Fruit fly (Drosophila melanogaster) Kc167 (cell line): ENCODE measurements around the gene ssp3.

Source experiments
- Myc ChIP-seq: fragments of >200 bp; optimal IDR thresholded peaks from 2 replicates; lab custom pipeline; 2017; ENCODE audit warnings: missing external identifiers
- Sin3A ChIP-seq: fragments of >200 bp; optimal IDR thresholded peaks from 2 replicates; lab custom pipeline; 2018; ENCODE audit warnings: missing external identifiers
- h ChIP-seq: fragments of >200 bp; optimal IDR thresholded peaks from 3 replicates; lab custom pipeline; 2018; ENCODE audit warnings: missing external identifiers
- insv ChIP-seq: fragments of >200 bp; optimal IDR thresholded peaks from 3 replicates; lab custom pipeline; 2018; ENCODE audit warnings: missing external identifiers
- psq ChIP-seq: fragments of >200 bp; optimal IDR thresholded peaks from 2 replicates; lab custom pipeline; 2017; ENCODE audit warnings: missing external identifiers
- ttk ChIP-seq: sonication (Bioruptor generic); optimal IDR thresholded peaks from 2 replicates; lab custom pipeline; 2017; ENCODE audit warnings: missing external identifiers

Gene ssp3

DNA sequence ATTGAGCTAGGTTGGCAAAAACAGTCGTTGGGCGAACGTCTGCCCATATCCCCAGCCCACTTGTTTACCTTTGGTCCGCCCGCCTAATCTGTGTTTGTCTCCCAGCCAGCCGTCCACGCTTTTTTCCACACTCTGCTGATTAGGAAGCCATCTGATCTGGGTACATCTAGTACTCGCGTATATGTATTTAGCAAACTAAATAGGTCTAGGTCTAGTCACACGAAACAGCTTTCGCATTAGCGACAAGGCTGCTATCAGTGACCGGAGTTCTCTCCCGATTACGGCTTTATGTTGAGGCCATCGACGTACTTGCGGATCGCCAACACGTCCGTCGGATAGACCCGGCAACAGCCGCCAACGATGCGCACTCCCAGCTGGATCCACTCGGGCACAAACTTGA, 11.9 kb upstream of the ssp3 start:
- TF ChIP-seq psq (lab: Kevin White, UChicago) (no peak), ttk (lab: Kevin White, UChicago) (no peak), h (lab: Kevin White, UChicago) (no peak), Sin3A (no peak), insv (no peak), Myc (lab: Kevin White, UChicago) (no peak)

DNA sequence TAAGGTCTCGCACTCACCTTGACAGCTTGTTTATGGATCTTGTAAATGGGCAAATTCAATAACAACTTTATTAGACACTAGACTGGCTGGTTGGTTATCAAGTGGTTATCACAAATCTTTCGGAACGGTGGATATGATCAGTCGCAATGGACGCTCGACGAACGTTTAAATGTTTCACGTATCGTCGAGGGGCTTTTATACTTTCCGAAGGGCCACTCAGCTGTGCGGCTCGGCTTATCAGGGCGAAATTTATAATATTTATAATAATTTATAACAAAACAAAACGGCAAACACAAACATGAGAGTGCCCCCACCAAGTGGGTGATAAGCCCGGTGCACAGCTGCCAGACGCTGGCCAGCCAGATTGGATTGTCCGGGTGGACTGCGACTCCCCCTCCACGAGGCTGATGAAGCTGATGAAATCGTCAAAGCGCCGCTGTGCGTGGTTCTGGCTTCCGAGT, 10.5 kb upstream of the ssp3 start, which contains the start of gene CG10621:
Gene CG10621 (minus strand): TSS at position 177 of the 461 bp plus-strand sequence.
- TF ChIP-seq insv (no peak), Sin3A (no peak), h (lab: Kevin White, UChicago) (no peak), psq (lab: Kevin White, UChicago) (no peak), Myc (lab: Kevin White, UChicago) (no peak), ttk (lab: Kevin White, UChicago) (no peak)

DNA sequence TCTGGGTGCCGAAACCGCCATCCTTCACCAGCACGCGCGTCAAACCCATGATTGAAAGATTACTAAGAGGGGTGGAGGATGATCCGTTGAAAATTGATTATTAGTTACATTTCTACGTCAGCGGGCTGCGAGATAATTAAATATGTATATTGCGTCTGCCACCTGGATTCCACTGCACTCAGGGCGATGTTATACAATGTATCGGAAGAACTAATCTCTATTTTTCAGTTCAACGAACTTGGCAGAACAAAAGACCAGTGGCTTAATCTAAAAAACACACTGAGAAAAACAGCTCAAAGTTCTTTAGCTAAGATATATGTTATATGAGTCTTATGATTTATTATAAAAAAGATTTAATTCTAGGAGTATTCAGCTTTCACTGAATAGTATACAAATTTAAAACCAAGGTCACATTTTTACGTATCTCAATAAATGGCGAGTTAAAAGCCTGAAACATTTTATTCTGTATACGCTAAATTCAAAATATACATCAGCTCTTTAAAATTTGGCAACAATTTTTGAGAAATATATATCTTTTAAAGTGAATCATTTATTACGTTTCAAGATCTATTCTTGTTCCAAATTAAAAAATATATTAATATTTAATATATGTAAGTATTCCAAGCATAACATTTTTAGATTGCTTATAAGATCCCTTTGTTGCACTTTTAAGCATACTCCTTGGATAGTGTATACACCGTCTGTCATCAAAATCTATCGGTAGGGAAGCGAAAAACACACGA, 9.9 kb upstream of the ssp3 start:
- TF ChIP-seq insv (no peak), h (lab: Kevin White, UChicago) (no peak), psq (lab: Kevin White, UChicago) (no peak), Myc (lab: Kevin White, UChicago) (no peak), ttk (lab: Kevin White, UChicago) (no peak)

DNA sequence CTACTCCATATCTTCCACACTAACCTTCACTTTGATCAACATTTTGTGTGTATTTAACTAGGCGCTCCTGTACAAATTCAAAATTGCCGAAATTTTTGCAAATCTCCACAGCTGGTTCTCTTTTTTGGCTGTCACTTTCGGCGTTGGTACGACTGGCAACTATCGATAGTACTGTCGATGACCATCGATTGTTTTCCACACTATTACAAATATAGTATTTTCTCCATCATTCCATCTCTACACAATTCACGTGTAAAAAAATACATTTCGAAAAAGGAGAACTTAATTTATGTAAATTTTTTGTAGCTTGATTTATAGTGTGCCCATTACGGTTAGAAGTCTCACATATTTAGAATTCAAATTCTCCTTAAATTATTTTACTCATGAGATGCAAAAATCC, 7.9 kb upstream of the ssp3 start, which contains the start of gene Nedd8:
Gene Nedd8 (minus strand): TSS at position 164 of the 400 bp plus-strand sequence.
- TF ChIP-seq h (lab: Kevin White, UChicago) (no peak), ttk (lab: Kevin White, UChicago) (no peak), psq (lab: Kevin White, UChicago) (no peak), insv (no peak), Sin3A (no peak), Myc (lab: Kevin White, UChicago) (no peak)

DNA sequence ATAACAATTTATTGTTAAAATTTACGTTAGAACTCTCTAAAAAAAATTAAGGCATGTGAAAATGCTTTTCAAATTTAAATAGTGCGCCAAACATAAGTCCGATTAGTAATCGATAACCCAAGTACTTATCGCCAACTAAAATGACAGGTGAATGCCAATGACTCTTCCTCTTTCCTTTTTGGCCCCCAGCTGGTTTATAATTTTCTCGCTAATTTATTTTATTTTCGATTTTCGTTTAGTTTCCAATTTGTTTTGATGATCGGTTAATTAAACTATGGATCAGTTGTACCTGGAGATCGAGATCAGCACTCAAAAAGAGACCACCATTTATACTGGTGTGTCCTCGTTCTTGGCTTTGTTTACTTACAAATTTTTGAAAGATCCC, 5.0 kb upstream of the ssp3 start, which contains the start of gene CG10428:
Gene CG10428 (plus strand): TSS at position 161 of the 385 bp plus-strand sequence.
- TF ChIP-seq psq (lab: Kevin White, UChicago): no peak
- no peak for TF ChIP-seq h (lab: Kevin White, UChicago)
- no peak for TF ChIP-seq insv
- TF ChIP-seq Sin3A: no peak
- no peak for TF ChIP-seq ttk (lab: Kevin White, UChicago)
- no peak for TF ChIP-seq Myc (lab: Kevin White, UChicago)

DNA sequence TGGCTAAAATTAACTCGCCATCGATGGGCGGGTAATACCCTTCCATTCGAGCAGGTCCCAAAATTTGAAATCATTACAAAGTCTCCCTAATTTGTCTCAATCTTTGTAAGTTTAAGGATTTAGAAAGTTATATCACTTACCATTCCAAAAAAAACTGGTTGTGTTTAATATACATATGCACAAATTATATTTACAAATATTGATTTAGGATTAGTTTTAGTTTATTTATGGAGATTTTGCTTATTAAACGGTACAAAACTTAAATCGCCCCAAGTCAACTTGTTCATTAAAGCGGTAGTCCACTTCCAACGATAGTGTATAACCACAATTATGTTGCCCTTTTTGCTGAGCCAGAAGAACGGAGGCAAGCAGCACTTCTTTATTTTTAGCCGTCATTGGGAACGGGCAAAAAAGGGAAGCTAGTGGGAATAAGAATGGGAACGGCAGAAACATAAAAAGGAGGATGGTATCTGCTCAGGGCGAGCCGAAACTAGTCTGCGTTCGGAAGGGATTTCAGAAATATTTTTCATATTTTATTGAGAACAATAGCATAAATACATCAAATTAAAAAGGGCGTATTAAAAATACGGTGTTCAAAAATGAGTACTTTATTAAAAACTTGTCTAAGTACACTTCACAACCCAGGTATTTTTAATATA, 4.4 kb upstream of the ssp3 start:
- TF ChIP-seq h (lab: Kevin White, UChicago) (no peak), insv (no peak), psq (lab: Kevin White, UChicago) (no peak), Myc (lab: Kevin White, UChicago) (no peak), Sin3A (no peak), ttk (lab: Kevin White, UChicago) (no peak)

DNA sequence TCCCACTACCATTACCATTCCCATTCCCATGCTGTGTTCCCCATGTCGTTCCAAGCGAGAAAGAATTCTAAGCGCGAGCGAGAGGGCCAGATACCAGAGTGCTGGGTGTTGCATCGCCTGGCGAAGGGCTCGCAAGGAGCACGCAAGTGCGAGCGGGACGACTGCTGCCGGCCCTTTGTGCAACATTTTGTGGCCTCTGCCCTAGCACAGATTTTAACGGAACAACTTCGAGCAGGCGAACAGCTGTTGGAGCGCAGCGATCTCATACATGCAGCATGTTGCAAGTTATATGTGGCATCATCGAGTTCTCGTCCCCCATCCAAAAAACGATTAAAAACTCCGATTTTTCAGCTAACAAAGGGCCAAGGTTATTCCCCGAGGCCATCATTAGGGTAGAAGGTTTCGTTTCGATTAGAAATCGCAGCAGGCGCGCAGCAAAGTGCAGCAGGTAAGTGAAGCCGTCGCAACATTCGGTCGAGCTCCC, 3.8 kb upstream of the ssp3 start:
- TF ChIP-seq Myc (lab: Kevin White, UChicago) (no peak), Sin3A (no peak), h (lab: Kevin White, UChicago) (no peak), insv (no peak), ttk (lab: Kevin White, UChicago) (no peak), psq (lab: Kevin White, UChicago) (no peak)

DNA sequence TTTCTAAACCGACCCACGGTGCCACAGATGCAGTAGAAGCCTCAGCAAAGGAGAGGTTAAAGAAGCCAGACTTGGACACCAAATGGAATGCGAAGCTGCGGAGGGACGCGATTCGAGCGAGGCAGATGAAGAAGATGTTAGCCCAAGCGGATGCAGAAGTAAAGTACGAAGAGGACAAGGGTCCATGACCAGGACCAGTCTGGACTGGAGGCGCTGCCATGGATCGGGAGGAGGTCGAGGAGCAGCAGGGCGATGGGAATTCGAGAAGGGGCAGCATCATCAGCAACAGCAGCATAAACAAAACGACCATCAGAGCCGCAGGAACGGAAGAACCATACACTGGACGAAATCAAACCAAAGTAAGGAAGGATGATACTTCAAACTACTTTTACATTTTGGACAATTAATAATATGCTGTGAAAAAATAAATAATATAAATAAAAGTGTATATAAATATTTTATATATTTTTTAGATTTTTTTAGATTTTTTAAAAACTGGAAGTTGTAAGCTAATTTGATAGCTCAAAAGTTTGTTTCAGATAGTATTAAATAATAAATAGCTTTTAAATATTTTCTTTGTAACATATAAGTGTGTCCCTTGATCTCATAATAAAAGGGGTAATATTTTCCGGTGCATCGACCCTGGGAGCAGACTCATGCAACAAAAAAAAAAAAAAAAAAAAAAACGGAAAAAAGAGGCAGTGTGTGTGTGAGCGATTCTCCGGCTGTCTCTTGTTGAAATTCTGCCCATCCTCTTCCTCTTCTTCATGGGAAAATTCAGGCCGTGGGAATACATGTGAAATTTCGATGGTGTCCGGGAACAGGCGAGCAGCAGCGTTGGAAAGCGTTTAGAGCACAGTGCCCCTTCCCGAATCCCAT, 3.1 kb upstream of the ssp3 start:
- no peak for TF ChIP-seq insv

DNA sequence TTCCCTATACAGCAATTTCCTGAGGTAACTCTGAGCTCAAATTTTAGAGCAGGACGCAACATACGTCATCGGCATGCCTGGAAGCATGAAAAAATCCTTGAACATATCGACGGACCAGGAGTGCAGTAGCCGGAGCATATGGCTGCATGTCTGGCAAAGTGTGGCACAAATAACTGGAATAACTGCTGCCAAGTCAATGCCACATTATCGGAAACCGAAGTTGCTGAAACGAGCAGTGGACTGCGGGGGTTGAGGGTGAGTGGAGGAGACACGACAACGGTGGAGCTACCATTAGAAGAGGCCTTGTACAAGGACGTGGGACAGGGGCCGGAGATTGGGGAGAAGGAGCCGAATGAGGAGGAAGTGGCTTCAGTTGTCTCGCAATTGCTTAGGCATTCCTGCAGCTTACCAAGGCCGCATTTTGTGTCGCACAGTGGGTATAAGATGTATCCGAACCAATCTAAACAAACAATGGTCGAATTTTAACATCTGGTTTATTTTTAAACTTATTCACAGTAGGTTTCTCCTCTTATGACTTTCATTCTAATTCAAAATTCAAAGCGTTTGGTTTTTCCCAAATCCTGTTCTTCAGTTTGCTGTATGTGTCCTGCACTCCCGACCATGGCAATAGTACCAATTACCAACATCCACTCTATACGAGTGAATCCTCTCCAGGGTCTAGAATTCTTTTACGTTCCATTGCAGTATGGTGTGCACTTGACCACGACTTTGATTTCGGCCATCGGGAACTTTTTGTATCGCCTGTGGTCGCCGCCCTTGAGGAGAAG, 2.2 kb upstream of the ssp3 start, which contains the start of gene CG46304:
Gene CG46304 (plus strand): TSS at position 541 of the 788 bp plus-strand sequence.
- no peak for TF ChIP-seq insv
- TF ChIP-seq Myc (lab: Kevin White, UChicago): no peak
- TF ChIP-seq h (lab: Kevin White, UChicago): no peak
- TF ChIP-seq Sin3A: no peak
- no peak for TF ChIP-seq ttk (lab: Kevin White, UChicago)

DNA sequence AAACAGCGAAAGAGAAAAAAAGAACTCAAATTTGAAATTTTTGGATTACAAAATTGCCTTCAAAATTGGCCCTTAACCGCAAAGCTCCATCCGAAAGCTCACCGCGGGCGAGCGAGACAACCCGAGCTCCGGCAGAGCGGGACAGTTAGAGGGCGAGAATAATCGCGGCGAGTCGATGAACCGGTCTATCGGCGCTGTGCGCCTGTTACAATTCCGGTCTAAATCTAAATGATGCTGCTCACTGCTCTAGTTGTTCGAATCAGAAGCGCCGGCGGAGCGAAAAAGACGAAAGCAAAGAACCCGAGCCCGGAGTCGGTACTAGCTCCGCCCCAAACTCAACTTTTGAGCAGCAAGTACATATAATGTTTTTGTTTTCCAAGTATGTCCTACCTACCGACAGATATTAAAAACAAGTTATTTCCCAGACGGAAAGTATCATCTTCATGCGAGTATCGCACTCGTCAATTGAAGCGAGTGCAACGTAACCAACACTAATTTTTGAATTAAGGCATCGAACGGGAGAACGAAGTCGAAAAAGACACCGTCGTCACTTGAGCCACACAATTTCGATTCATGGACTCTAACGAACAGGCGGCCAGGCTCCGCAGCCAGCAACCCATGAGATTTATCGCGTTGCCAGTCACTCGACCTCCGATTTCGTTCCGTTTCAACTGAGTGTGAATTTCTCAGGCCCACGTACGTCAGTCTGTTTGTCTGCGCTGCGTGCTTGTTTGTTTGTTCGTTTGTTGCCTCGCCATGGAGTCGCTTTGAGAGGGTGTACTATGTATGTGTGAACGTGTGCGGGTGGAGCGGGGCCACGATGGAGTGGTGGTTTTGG, 634 bp upstream of the ssp3 start:
- TF ChIP-seq psq (lab: Kevin White, UChicago) (no peak), Sin3A (no peak), Myc (lab: Kevin White, UChicago) (no peak), insv (no peak), h (lab: Kevin White, UChicago) (no peak), ttk (lab: Kevin White, UChicago) (no peak)
